Fruit fly (Drosophila melanogaster): ENCODE results near the gene CG10713.

DNA sequence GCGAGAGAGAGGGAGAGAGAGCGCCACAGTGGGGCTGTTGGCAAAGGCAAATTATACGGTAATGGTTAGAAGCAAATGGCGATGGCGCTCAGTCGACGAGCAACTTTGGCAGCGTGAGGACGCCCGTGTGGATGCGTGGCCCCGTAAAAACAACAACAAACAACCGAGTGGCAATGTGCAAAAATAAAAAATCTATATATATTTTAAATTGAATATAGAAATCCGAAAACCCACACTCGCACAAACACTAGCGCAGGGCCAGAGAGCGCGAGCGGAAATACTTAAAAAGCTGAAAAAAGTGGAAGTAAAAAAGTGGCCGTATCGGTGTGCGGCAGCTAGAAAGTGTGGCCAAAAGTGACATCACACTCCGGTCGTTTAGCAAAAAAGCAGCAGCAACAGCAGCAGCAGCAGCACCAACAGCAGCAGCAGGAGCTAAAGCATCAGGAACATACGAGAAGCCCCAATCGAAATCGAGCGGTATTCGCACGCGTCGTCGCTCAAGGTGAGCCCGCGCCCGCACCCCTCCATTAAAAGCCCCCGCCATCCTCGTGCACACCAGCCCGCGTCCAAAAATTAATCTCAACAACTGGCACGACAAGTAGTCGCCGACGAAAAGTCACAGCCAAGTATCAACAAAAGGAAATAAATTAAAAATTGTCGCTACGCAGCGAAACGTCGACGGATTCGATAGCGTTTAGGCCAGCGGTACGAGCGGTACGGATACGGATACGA is 42.6 kb upstream of the CG10713 start, which contains the start of gene stv:
- TF ChIP-seq sv (GFP tag; optimal IDR thresholded peaks at IDR 0.05) (no peak), Hnf4 (GFP tag; optimal IDR thresholded peaks at IDR 0.05) (no peak), psq (GFP tag; optimal IDR thresholded peaks at IDR 0.05) (no peak), Vsx2 (GFP tag; optimal IDR thresholded peaks at IDR 0.05; ENCODE audit: partially characterized antibody) (no peak), OdsH (GFP tag; optimal IDR thresholded peaks at IDR 0.05) (no peak), h (GFP tag; optimal IDR thresholded peaks at IDR 0.05) (peak; percentile 12), Rel (GFP tag; optimal IDR thresholded peaks at IDR 0.05) (no peak), Rel (tag; optimal IDR thresholded peaks at IDR 0.05) (peak; percentile 66)

All from whole organism, wandering third instar larva.